Fruit fly (Drosophila melanogaster) whole organism, wandering third instar larva: ENCODE data around the gene CG12661.
A peak's percentile ranks its signal among the peaks of the same experiment; 100 is the strongest.

ENCODE experiments used
- Abd-B ChIP-seq: fragments of >200 bp; optimal IDR thresholded peaks from 2 replicates; lab custom pipeline; 2017; ENCODE audit warnings: missing biosample characterization, missing genetic modification characterization
- CG32264 ChIP-seq: fragments of 200-800 bp; sonication (Bioruptor generic); optimal IDR thresholded peaks from 2 replicates; lab custom pipeline; 2016; ENCODE audit warnings: missing biosample characterization, missing genetic modification characterization
- CG9705 ChIP-seq: fragments of 200-800 bp; sonication (Bioruptor generic); optimal IDR thresholded peaks from 2 replicates; lab custom pipeline; 2018; ENCODE audit warnings: missing biosample characterization, mild to moderate bottlenecking, missing genetic modification characterization
- CrebA ChIP-seq: fragments of 200-800 bp; sonication (Bioruptor generic); optimal IDR thresholded peaks from 2 replicates; lab custom pipeline; 2016; ENCODE audit warnings: missing biosample characterization, mild to moderate bottlenecking, missing genetic modification characterization, borderline replicate concordance
- Dfd ChIP-seq: fragments of >200 bp; optimal IDR thresholded peaks from 2 replicates; lab custom pipeline; 2017; ENCODE audit warnings: missing biosample characterization, missing genetic modification characterization
- Dif ChIP-seq: fragments of 200-275, 200-300 bp; sonication (Bioruptor generic); optimal IDR thresholded peaks from 2 replicates; lab custom pipeline; 2018; ENCODE audit warnings: missing biosample characterization, missing genetic modification characterization; ENCODE audit not compliant: partially characterized antibody
- HLH106 ChIP-seq: fragments of 200-800 bp; optimal IDR thresholded peaks from 3 replicates; lab custom pipeline; 2019; ENCODE audit warnings: missing biosample characterization, mild to moderate bottlenecking, missing genetic modification characterization, moderate library complexity
- Hnf4 ChIP-seq: fragments of 200-800 bp; sonication (Bioruptor generic); optimal IDR thresholded peaks from 2 replicates; lab custom pipeline; 2016; ENCODE audit warnings: missing biosample characterization, mild to moderate bottlenecking, missing genetic modification characterization
- Hr78 ChIP-seq: fragments of >200 bp; optimal IDR thresholded peaks from 2 replicates; lab custom pipeline; 2017; ENCODE audit warnings: missing biosample characterization, missing genetic modification characterization
- Hr83 ChIP-seq: fragments of 200-300 bp; sonication (Bioruptor generic); optimal IDR thresholded peaks from 2 replicates; lab custom pipeline; 2016; ENCODE audit warnings: missing biosample characterization, mild to moderate bottlenecking, missing genetic modification characterization, moderate library complexity; ENCODE audit not compliant: poor library complexity, severe bottlenecking
- Jra ChIP-seq: sonication (Bioruptor generic); optimal IDR thresholded peaks from 2 replicates; lab custom pipeline; 2016; ENCODE audit warnings: missing biosample characterization, missing genetic modification characterization
- Mio ChIP-seq: sonication (Bioruptor generic); optimal IDR thresholded peaks from 2 replicates; lab custom pipeline; 2016; ENCODE audit warnings: missing biosample characterization, missing genetic modification characterization
- Myc ChIP-seq: fragments of >200 bp; optimal IDR thresholded peaks from 2 replicates; lab custom pipeline; 2017
- N ChIP-seq: fragments of >200 bp; optimal IDR thresholded peaks from 2 replicates; lab custom pipeline; 2018; ENCODE audit warnings: missing biosample characterization, missing external identifiers, missing genetic modification characterization
- OdsH ChIP-seq: fragments of 200-800 bp; sonication (Bioruptor generic); optimal IDR thresholded peaks from 2 replicates; lab custom pipeline; 2016; ENCODE audit warnings: missing biosample characterization, mild to moderate bottlenecking, missing genetic modification characterization
- Rel ChIP-seq, 2 experiments: fragments of 200-800 bp; sonication (Bioruptor generic) in 1 of 2; optimal IDR thresholded peaks; 2 replicates in 1 of 2; 3 replicates in 1 of 2; lab custom pipeline; 2016 to 2019; ENCODE audit warnings: mild to moderate bottlenecking in 2 of 2, missing biosample characterization in 2 of 2, missing genetic modification characterization in 2 of 2, moderate library complexity in 1 of 2
- Sp1 ChIP-seq: fragments of 200-800 bp; sonication (Bioruptor generic); optimal IDR thresholded peaks from 3 replicates; lab custom pipeline; 2019; ENCODE audit warnings: missing biosample characterization, mild to moderate bottlenecking, missing genetic modification characterization, moderate library complexity
- Vsx2 ChIP-seq: fragments of 200-300, 225-300 bp; sonication (Bioruptor generic); optimal IDR thresholded peaks from 2 replicates; lab custom pipeline; 2018; ENCODE audit warnings: missing biosample characterization, missing genetic modification characterization; ENCODE audit not compliant: partially characterized antibody
- br ChIP-seq: fragments of 200-800 bp; sonication (Bioruptor generic); optimal IDR thresholded peaks from 2 replicates; lab custom pipeline; 2016; ENCODE audit warnings: missing biosample characterization, missing genetic modification characterization
- brk ChIP-seq: fragments of 200-800 bp; sonication (Bioruptor generic); optimal IDR thresholded peaks from 2 replicates; lab custom pipeline; 2016; ENCODE audit warnings: missing biosample characterization, mild to moderate bottlenecking, missing genetic modification characterization
- dl ChIP-seq, 2 experiments: fragments of 175-275, 200-275 bp in 1 of 2; fragments of 200-275 bp in 1 of 2; sonication (Bioruptor generic); optimal IDR thresholded peaks; lab custom pipeline; 2018; ENCODE audit warnings: mild to moderate bottlenecking in 2 of 2, missing biosample characterization in 2 of 2, missing genetic modification characterization in 2 of 2, moderate library complexity in 2 of 2; ENCODE audit not compliant: partially characterized antibody in 2 of 2, insufficient read depth in 1 of 2
- dmrt93B ChIP-seq: fragments of 200-800 bp; sonication (Bioruptor generic); optimal IDR thresholded peaks from 2 replicates; lab custom pipeline; 2018; ENCODE audit warnings: missing biosample characterization, mild to moderate bottlenecking, missing genetic modification characterization
- dsf ChIP-seq: sonication (Bioruptor generic); optimal IDR thresholded peaks from 2 replicates; lab custom pipeline; 2016; ENCODE audit warnings: missing biosample characterization, missing genetic modification characterization, borderline replicate concordance
- ey ChIP-seq: fragments of 200-800 bp; sonication (Bioruptor generic); optimal IDR thresholded peaks from 2 replicates; lab custom pipeline; 2016; ENCODE audit warnings: missing biosample characterization, missing genetic modification characterization
- foxo ChIP-seq, 2 experiments: fragments of 200-800 bp; sonication (Bioruptor generic); optimal IDR thresholded peaks; 2 replicates in 1 of 2; 3 replicates in 1 of 2; lab custom pipeline; 2016 to 2017; ENCODE audit warnings: missing biosample characterization in 2 of 2, missing genetic modification characterization in 2 of 2
- fru ChIP-seq: fragments of 200-800 bp; sonication (Bioruptor generic); optimal IDR thresholded peaks from 3 replicates; lab custom pipeline; 2016; ENCODE audit warnings: missing biosample characterization, mild to moderate bottlenecking, missing genetic modification characterization
- h ChIP-seq: fragments of 200-800 bp; sonication (Bioruptor generic); optimal IDR thresholded peaks from 3 replicates; lab custom pipeline; 2016; ENCODE audit warnings: missing biosample characterization, mild to moderate bottlenecking, missing genetic modification characterization
- jim ChIP-seq: fragments of 175-275, 200-325 bp; sonication (Bioruptor generic); optimal IDR thresholded peaks from 2 replicates; lab custom pipeline; 2016; ENCODE audit warnings: missing biosample characterization, mild to moderate bottlenecking, missing genetic modification characterization
- lola ChIP-seq: fragments of >200 bp; optimal IDR thresholded peaks from 2 replicates; lab custom pipeline; 2017; ENCODE audit warnings: missing biosample characterization, missing genetic modification characterization
- pan ChIP-seq: fragments of >200 bp; optimal IDR thresholded peaks from 2 replicates; lab custom pipeline; 2017
- psq ChIP-seq: fragments of 200-800 bp; sonication (Bioruptor generic); optimal IDR thresholded peaks from 3 replicates; lab custom pipeline; 2017; ENCODE audit warnings: missing biosample characterization, mild to moderate bottlenecking, missing genetic modification characterization, moderate library complexity
- rgr ChIP-seq: fragments of 200-800 bp; sonication (Bioruptor generic); optimal IDR thresholded peaks from 3 replicates; lab custom pipeline; 2016; ENCODE audit warnings: missing biosample characterization, mild to moderate bottlenecking, missing genetic modification characterization
- sage ChIP-seq: fragments of 200-800 bp; sonication (Bioruptor generic); optimal IDR thresholded peaks from 2 replicates; lab custom pipeline; 2016; ENCODE audit warnings: missing biosample characterization, mild to moderate bottlenecking, missing genetic modification characterization
- sv ChIP-seq: fragments of 200-800 bp; sonication (Bioruptor generic); optimal IDR thresholded peaks from 3 replicates; lab custom pipeline; 2016; ENCODE audit warnings: missing biosample characterization, missing genetic modification characterization
- tai ChIP-seq: sonication (Bioruptor generic); optimal IDR thresholded peaks from 2 replicates; lab custom pipeline; 2016; ENCODE audit warnings: missing biosample characterization, missing genetic modification characterization
- usp ChIP-seq: fragments of >200 bp; optimal IDR thresholded peaks from 2 replicates; lab custom pipeline; 2017; ENCODE audit warnings: missing biosample characterization, missing genetic modification characterization
- woc ChIP-seq: sonication (Bioruptor generic); optimal IDR thresholded peaks from 2 replicates; lab custom pipeline; 2016; ENCODE audit warnings: missing biosample characterization, mild to moderate bottlenecking, missing genetic modification characterization

The CG12661 gene

DNA sequence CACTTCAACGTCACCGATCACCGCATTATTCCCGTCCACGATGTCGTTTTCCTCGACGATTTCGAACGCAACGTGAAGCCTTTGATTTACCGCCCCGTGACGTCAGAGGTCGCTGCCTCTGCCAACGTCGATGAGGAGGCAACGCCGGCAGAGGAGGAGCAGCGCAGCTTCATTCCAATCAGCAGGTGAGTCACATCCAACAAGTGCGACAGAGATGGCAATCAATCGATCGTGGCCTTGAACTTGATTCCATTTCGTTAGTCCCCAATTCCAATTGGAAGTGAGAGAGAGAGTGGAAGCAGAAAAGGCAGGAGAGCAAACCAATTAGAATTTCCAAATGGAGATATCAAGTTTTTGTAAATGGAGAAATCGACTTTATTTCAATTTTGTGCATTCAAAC, 15.3 kb downstream of the CG12661 start:
- TF ChIP-seq CG32264 (GFP tag; lab: Kevin White, UChicago) = no peak
- TF ChIP-seq br (GFP tag; lab: Kevin White, UChicago) = no peak
- no peak for TF ChIP-seq Dfd (GFP tag; lab: Kevin White, UChicago)
- no peak for TF ChIP-seq foxo (GFP tag; optimal IDR thresholded peaks at IDR 0.05; lab: Kevin White, UChicago)
- no peak for TF ChIP-seq Jra
- TF ChIP-seq Vsx2 = no peak
- TF ChIP-seq h (GFP tag; lab: Kevin White, UChicago) = no peak
- TF ChIP-seq Dif (GFP tag; lab: Kevin White, UChicago) = no peak
- no peak for TF ChIP-seq sage (GFP tag; lab: Kevin White, UChicago)
- TF ChIP-seq CrebA (GFP tag; lab: Kevin White, UChicago) = no peak
- TF ChIP-seq woc (GFP tag; lab: Kevin White, UChicago) = no peak
- TF ChIP-seq dsf (GFP tag; lab: Kevin White, UChicago) = no peak
- no peak for TF ChIP-seq psq

DNA sequence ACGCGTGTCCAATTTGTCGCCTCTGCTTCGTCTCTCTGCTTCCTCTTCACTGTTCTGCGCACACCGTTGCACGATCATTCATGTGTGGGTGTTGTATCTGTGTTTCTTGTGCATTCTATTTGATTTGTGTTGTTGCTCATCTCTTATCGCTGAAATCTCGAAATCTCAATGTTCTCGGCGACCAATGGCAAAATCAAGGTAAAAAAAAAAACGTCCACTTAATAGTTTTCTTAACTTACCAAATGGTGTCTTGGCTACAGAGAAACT, 16.0 kb downstream of the CG12661 start:
- no peak for TF ChIP-seq CrebA (GFP tag; lab: Kevin White, UChicago)
- no peak for TF ChIP-seq Sp1
- TF ChIP-seq Vsx2 = no peak
- no peak for TF ChIP-seq sv (GFP tag; lab: Kevin White, UChicago)
- TF ChIP-seq foxo (GFP tag; optimal IDR thresholded peaks at IDR 0.05; lab: Kevin White, UChicago) = no peak
- TF ChIP-seq Dfd (GFP tag; lab: Kevin White, UChicago) = no peak
- TF ChIP-seq psq = no peak
- TF ChIP-seq pan (lab: Kevin White, UChicago) = no peak
- no peak for TF ChIP-seq CG9705 (GFP tag; lab: Kevin White, UChicago)
- TF ChIP-seq Hnf4 (GFP tag; lab: Kevin White, UChicago) = no peak
- TF ChIP-seq Abd-B = no peak
- TF ChIP-seq ey (GFP tag; lab: Kevin White, UChicago) = no peak
- no peak for TF ChIP-seq jim
- TF ChIP-seq Mio (GFP tag; lab: Kevin White, UChicago) = no peak
- TF ChIP-seq Jra = no peak
- no peak for TF ChIP-seq Myc (lab: Kevin White, UChicago)
- TF ChIP-seq dl (GFP tag; optimal IDR thresholded peaks at IDR 0.05; lab: Kevin White, UChicago; ENCODE audit: insufficient read depth in 1 of 2, partially characterized antibody in 2 of 2) = no peak
- no peak for TF ChIP-seq brk (GFP tag; lab: Kevin White, UChicago)
- no peak for TF ChIP-seq usp

- no peak for TF ChIP-seq jim
- no peak for TF ChIP-seq Myc (lab: Kevin White, UChicago)
- TF ChIP-seq CrebA (GFP tag; lab: Kevin White, UChicago) = no peak
- no peak for TF ChIP-seq Abd-B
- peak; percentile 13 for TF ChIP-seq Hnf4 (GFP tag; lab: Kevin White, UChicago)
- TF ChIP-seq sv (GFP tag; lab: Kevin White, UChicago) = no peak
- TF ChIP-seq N (GFP tag; lab: Kevin White, UChicago) = no peak
- TF ChIP-seq rgr (GFP tag; lab: Kevin White, UChicago) = peak; percentile 15
- TF ChIP-seq pan (lab: Kevin White, UChicago) = no peak
- no peak for TF ChIP-seq psq
- peak; percentile 42 for TF ChIP-seq HLH106 (tag; lab: Kevin White, UChicago)
- TF ChIP-seq Rel (GFP tag; optimal IDR thresholded peaks at IDR 0.05; lab: Kevin White, UChicago) = no peak
- TF ChIP-seq Rel (tag; optimal IDR thresholded peaks at IDR 0.05; lab: Kevin White, UChicago) = peak; percentile 51
- TF ChIP-seq OdsH = no peak
- TF ChIP-seq lola (GFP tag; lab: Kevin White, UChicago) = no peak
- no peak for TF ChIP-seq dmrt93B (GFP tag; lab: Kevin White, UChicago)
- TF ChIP-seq woc (GFP tag; lab: Kevin White, UChicago) = peak; percentile 58
- no peak for TF ChIP-seq Dfd (GFP tag; lab: Kevin White, UChicago)
- TF ChIP-seq CG32264 (GFP tag; lab: Kevin White, UChicago) = no peak
- TF ChIP-seq fru (GFP tag; lab: Kevin White, UChicago) = no peak
- no peak for TF ChIP-seq Hr78 (GFP tag; lab: Kevin White, UChicago)
- TF ChIP-seq sage (GFP tag; lab: Kevin White, UChicago) = no peak
- no peak for TF ChIP-seq Hr83 (GFP tag; lab: Kevin White, UChicago)
- no peak for TF ChIP-seq Vsx2
- TF ChIP-seq tai (GFP tag; lab: Kevin White, UChicago) = no peak
- peak in 1 of 2 experiments; percentile 45 for TF ChIP-seq foxo (GFP tag; optimal IDR thresholded peaks at IDR 0.05; lab: Kevin White, UChicago)
- TF ChIP-seq Jra = no peak
- TF ChIP-seq h (GFP tag; lab: Kevin White, UChicago) = peak; percentile 14
- TF ChIP-seq ey (GFP tag; lab: Kevin White, UChicago) = peak; percentile 16
- TF ChIP-seq br (GFP tag; lab: Kevin White, UChicago) = no peak
These were observed 16.5 kb downstream of the CG12661 start, which contains the start of gene rdgA for dm6 chrX:8906805-8907546. Gene rdgA (plus strand): TSS chrX:8907068.
